Worm (Caenorhabditis elegans) whole organism, L4 larva: ENCODE data around the gene cfz-2.
A peak's percentile ranks its signal among the peaks of the same experiment; 100 is the strongest.

Source experiments
- D1046.2 ChIP-seq: fragments of 200-800 bp; sonication (Bioruptor generic); IDR thresholded peaks from 2 replicates; pipeline ENCODE4 v1.3.6; 2022; ENCODE audit warnings: missing genetic modification characterization, missing compliant biosample characterization
- F37D6.2 ChIP-seq: sonication (generic microtip); optimal IDR thresholded peaks from 2 replicates; lab custom pipeline; 2016; ENCODE audit warnings: mild to moderate bottlenecking, missing genetic modification characterization, missing compliant biosample characterization
- F44E2.7 ChIP-seq: fragments of 200-800 bp; sonication (Bioruptor generic); IDR thresholded peaks from 2 replicates; pipeline ENCODE4 v2.1.2; 2022; ENCODE audit warnings: missing genetic modification characterization, missing compliant biosample characterization
- R02D3.7 ChIP-seq: fragments of 150-350 bp; sonication (generic microtip); optimal IDR thresholded peaks from 3 replicates; lab custom pipeline; 2014; ENCODE audit warnings: missing biosample characterization, missing genetic modification characterization
- T20F7.1 ChIP-seq: fragments of 200-800 bp; sonication (Bioruptor generic); optimal IDR thresholded peaks from 2 replicates; lab custom pipeline; 2018; ENCODE audit warnings: mild to moderate bottlenecking, missing genetic modification characterization, missing compliant biosample characterization
- Y48G9A.11 ChIP-seq: fragments of 200-800 bp; sonication (Bioruptor generic); IDR thresholded peaks from 2 replicates; pipeline ENCODE4 v1.3.6; 2022; ENCODE audit warnings: missing genetic modification reagents, missing genetic modification characterization, missing compliant biosample characterization
- ZK337.2 ChIP-seq: fragments of 200-800 bp; sonication (Bioruptor generic); IDR thresholded peaks from 2 replicates; pipeline ENCODE4 v1.3.6; 2022; ENCODE audit warnings: missing genetic modification reagents, missing genetic modification characterization, missing compliant biosample characterization
- aha-1 ChIP-seq: fragments of 150-350 bp; peaks from one replicate; lab custom pipeline; 2014; ENCODE audit warnings: missing biosample characterization, missing genetic modification characterization
- aly-2 ChIP-seq: sonication (generic microtip); optimal IDR thresholded peaks from 2 replicates; lab custom pipeline; 2018; ENCODE audit warnings: missing biosample characterization, missing genetic modification characterization
- ama-1 ChIP-seq: fragments of 150-350 bp; optimal IDR thresholded peaks from 2 replicates; lab custom pipeline; 2014; ENCODE audit warnings: inconsistent platforms, mixed read lengths
- ceh-28 ChIP-seq: fragments of 150-350 bp; optimal IDR thresholded peaks from 2 replicates; lab custom pipeline; 2014; ENCODE audit warnings: missing biosample characterization, missing genetic modification reagents, missing genetic modification characterization
- ces-1 ChIP-seq: fragments of 150-350 bp; sonication (generic microtip); optimal IDR thresholded peaks from 4 replicates; lab custom pipeline; 2014; ENCODE audit warnings: missing biosample characterization, missing genetic modification reagents, missing genetic modification characterization
- daf-16 ChIP-seq, 3 experiments: sonication (generic microtip); optimal IDR thresholded peaks; 2 replicates each; lab custom pipeline; 2016 to 2017; ENCODE audit warnings: missing genetic modification characterization in 3 of 3, missing genetic modification reagents in 3 of 3, mild to moderate bottlenecking in 2 of 3, missing compliant biosample characterization in 2 of 3, missing biosample characterization in 1 of 3, moderate library complexity in 1 of 3
- dmd-6 ChIP-seq: fragments of 200-800 bp; sonication (Bioruptor generic); IDR thresholded peaks from 2 replicates; pipeline ENCODE4 v1.3.6; 2022; ENCODE audit warnings: missing genetic modification reagents, missing genetic modification characterization, missing compliant biosample characterization
- dmd-8 ChIP-seq: fragments of 200-800 bp; sonication (Bioruptor generic); IDR thresholded peaks from 2 replicates; pipeline ENCODE4 v1.3.6; 2022; ENCODE audit warnings: missing genetic modification characterization, missing compliant biosample characterization
- duxl-1 ChIP-seq: sonication (generic microtip); optimal IDR thresholded peaks from 2 replicates; lab custom pipeline; 2016; ENCODE audit warnings: mild to moderate bottlenecking, missing genetic modification characterization, moderate library complexity, missing compliant biosample characterization; ENCODE audit not compliant: poor library complexity
- dve-1 ChIP-seq: sonication (generic microtip); optimal IDR thresholded peaks from 2 replicates; lab custom pipeline; 2017; ENCODE audit warnings: antibody characterized with exemption, mild to moderate bottlenecking, missing genetic modification characterization, missing compliant biosample characterization; ENCODE audit not compliant: insufficient read depth
- hif-1 ChIP-seq, 2 experiments: sonication (generic microtip); optimal IDR thresholded peaks; 2 replicates each; lab custom pipeline; 2016 to 2017; ENCODE audit warnings: missing compliant biosample characterization in 2 of 2, missing genetic modification characterization in 2 of 2, missing genetic modification reagents in 2 of 2, missing genotype in 2 of 2, mild to moderate bottlenecking in 1 of 2
- hmg-1.1 ChIP-seq: fragments of 200-800 bp; sonication (Bioruptor generic); IDR thresholded peaks from 2 replicates; pipeline ENCODE4 v1.3.6; 2022; ENCODE audit warnings: missing genetic modification reagents, missing genetic modification characterization, missing compliant biosample characterization
- lin-15B ChIP-seq: fragments of 150-350 bp; sonication (generic microtip); optimal IDR thresholded peaks from 3 replicates; lab custom pipeline; 2014; ENCODE audit warnings: missing biosample characterization, missing genetic modification characterization
- lin-39 ChIP-seq: fragments of 150-350 bp; optimal IDR thresholded peaks from 2 replicates; lab custom pipeline; 2014; ENCODE audit warnings: missing biosample characterization, missing genetic modification reagents, missing genetic modification characterization
- madf-9 ChIP-seq: fragments of 200-800 bp; sonication (Bioruptor generic); conservative IDR thresholded peaks from 2 replicates; pipeline ENCODE4 v1.3.6; 2022; ENCODE audit warnings: missing genetic modification reagents, missing genetic modification characterization, missing compliant biosample characterization
- mdl-1 ChIP-seq, 2 experiments: fragments of 150-350 bp in 1 of 2; sonication (generic microtip) in 1 of 2; optimal IDR thresholded peaks; 2 replicates each; lab custom pipeline; 2014 to 2017; ENCODE audit warnings: missing biosample characterization in 2 of 2, missing genetic modification characterization in 2 of 2
- mdt-29 ChIP-seq: fragments of 200-800 bp; sonication (Bioruptor generic); IDR thresholded peaks from 2 replicates; pipeline ENCODE4 v1.3.6; 2022; ENCODE audit warnings: missing genetic modification reagents, missing genetic modification characterization, missing compliant biosample characterization
- mep-1 ChIP-seq: fragments of 150-350 bp; sonication (generic microtip); optimal IDR thresholded peaks from 3 replicates; lab custom pipeline; 2014; ENCODE audit warnings: missing biosample characterization, missing genetic modification characterization
- mes-2 ChIP-seq: sonication (generic microtip); optimal IDR thresholded peaks from 2 replicates; lab custom pipeline; 2016; ENCODE audit warnings: missing genotype, mild to moderate bottlenecking, missing genetic modification characterization, missing compliant biosample characterization; ENCODE audit not compliant: poor library complexity, severe bottlenecking
- mxl-3 ChIP-seq: fragments of 200-800 bp; sonication (Bioruptor generic); optimal IDR thresholded peaks from 2 replicates; lab custom pipeline; 2018; ENCODE audit warnings: mild to moderate bottlenecking, missing genetic modification characterization, missing compliant biosample characterization
- nhr-102 ChIP-seq: sonication (generic microtip); optimal IDR thresholded peaks from 2 replicates; lab custom pipeline; 2016; ENCODE audit warnings: mild to moderate bottlenecking, missing genetic modification characterization, moderate library complexity, missing compliant biosample characterization
- nhr-41 ChIP-seq: fragments of 200-800 bp; sonication (Bioruptor generic); IDR thresholded peaks from 2 replicates; pipeline ENCODE4 v1.3.6; 2022; ENCODE audit warnings: missing genetic modification reagents, missing genetic modification characterization, missing compliant biosample characterization
- nhr-76 ChIP-seq: fragments of 150-350 bp; optimal IDR thresholded peaks from 2 replicates; lab custom pipeline; 2014; ENCODE audit warnings: missing biosample characterization, missing genetic modification characterization
- nhr-77 ChIP-seq: fragments of 150-350 bp; optimal IDR thresholded peaks from 2 replicates; lab custom pipeline; 2014; ENCODE audit warnings: missing biosample characterization, missing genetic modification characterization
- pha-4 ChIP-seq, 2 experiments: fragments of 150-350 bp in 1 of 2; fragments of 200-800 bp in 1 of 2; sonication (Bioruptor generic) in 1 of 2; IDR thresholded peaks in 1 of 2; optimal IDR thresholded peaks in 1 of 2; 2 replicates each; pipeline versions ENCODE4 v1.3.6 to Lab custom; 2014 to 2022; ENCODE audit warnings: missing genetic modification characterization in 2 of 2, missing genetic modification reagents in 2 of 2, missing biosample characterization in 1 of 2, missing compliant biosample characterization in 1 of 2
- pqm-1 ChIP-seq: sonication (generic microtip); optimal IDR thresholded peaks from 2 replicates; lab custom pipeline; 2017; ENCODE audit warnings: missing biosample characterization, missing genetic modification characterization
- rbr-2 ChIP-seq: sonication (generic microtip); optimal IDR thresholded peaks from 2 replicates; lab custom pipeline; 2016; ENCODE audit warnings: missing genotype, missing genetic modification characterization, missing compliant biosample characterization
- sdz-12 ChIP-seq: fragments of 200-800 bp; sonication (Bioruptor generic); optimal IDR thresholded peaks from 2 replicates; lab custom pipeline; 2018; ENCODE audit warnings: mild to moderate bottlenecking, missing genetic modification characterization, missing compliant biosample characterization
- unc-130 ChIP-seq: sonication (generic microtip); optimal IDR thresholded peaks from 2 replicates; lab custom pipeline; 2016; ENCODE audit warnings: missing genetic modification reagents, missing genetic modification characterization, missing compliant biosample characterization
- unc-62 ChIP-seq, 3 experiments: fragments of 150-350 bp in 1 of 3; sonication (generic microtip); optimal IDR thresholded peaks in 2 of 3; peaks in 1 of 3; 1 replicate in 1 of 3; 2 replicates in 2 of 3; lab custom pipeline; 2014 to 2017; ENCODE audit warnings: missing biosample characterization in 3 of 3, missing genetic modification characterization in 3 of 3, missing genetic modification reagents in 3 of 3, missing genotype in 1 of 3
- vab-7 ChIP-seq: fragments of 200-800 bp; sonication (Bioruptor generic); IDR thresholded peaks from 2 replicates; pipeline ENCODE4 v1.3.6; 2022; ENCODE audit warnings: missing genetic modification reagents, missing genetic modification characterization, missing compliant biosample characterization
- zag-1 ChIP-seq: fragments of 150-350 bp; optimal IDR thresholded peaks from 2 replicates; lab custom pipeline; 2014; ENCODE audit warnings: missing biosample characterization, missing genetic modification characterization
- zfp-3 ChIP-seq: fragments of 200-800 bp; sonication (Bioruptor generic); conservative IDR thresholded peaks from 2 replicates; pipeline ENCODE4 v1.3.6; 2022; ENCODE audit warnings: missing genetic modification reagents, missing genetic modification characterization, missing compliant biosample characterization
- ztf-11 ChIP-seq: fragments of 150-350 bp; optimal IDR thresholded peaks from 2 replicates; lab custom pipeline; 2014; ENCODE audit warnings: missing biosample characterization, missing genetic modification characterization
- ztf-7 ChIP-seq: fragments of 150-350 bp; optimal IDR thresholded peaks from 2 replicates; lab custom pipeline; 2014; ENCODE audit warnings: missing biosample characterization, missing genetic modification characterization

Gene cfz-2

DNA sequence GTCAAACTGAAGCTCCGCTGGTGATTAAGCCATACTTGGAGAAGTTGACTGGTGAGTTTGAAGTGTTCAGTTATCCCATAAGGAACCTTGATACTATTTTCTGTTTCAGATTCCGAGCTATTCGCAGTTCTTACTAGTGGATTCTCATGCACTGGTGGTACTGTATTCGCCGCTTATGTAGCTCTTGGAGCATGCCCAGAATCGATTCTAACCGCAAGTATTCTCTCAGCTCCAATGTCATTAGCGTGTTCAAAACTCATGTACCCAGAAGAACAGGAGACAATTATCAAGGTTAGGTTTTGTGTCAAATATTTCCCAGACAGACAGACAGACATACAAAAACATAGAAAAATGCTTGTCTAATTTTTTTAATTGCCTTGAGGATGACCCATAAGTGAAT is 20.2 kb upstream of the cfz-2 start:
- TF ChIP-seq unc-62 (GFP tag; optimal IDR thresholded peaks at IDR 0.05 in 1 of 2; lab: Kevin White, UChicago) (peak in 1 of 2 experiments; percentile 92), unc-62 (tag; optimal IDR thresholded peaks at IDR 0.05; lab: Kevin White, UChicago) (no peak), lin-39 (tag; lab: Kevin White, UChicago) (no peak), dmd-8 (GFP tag; lab: Robert Waterston, UW) (no peak)

DNA sequence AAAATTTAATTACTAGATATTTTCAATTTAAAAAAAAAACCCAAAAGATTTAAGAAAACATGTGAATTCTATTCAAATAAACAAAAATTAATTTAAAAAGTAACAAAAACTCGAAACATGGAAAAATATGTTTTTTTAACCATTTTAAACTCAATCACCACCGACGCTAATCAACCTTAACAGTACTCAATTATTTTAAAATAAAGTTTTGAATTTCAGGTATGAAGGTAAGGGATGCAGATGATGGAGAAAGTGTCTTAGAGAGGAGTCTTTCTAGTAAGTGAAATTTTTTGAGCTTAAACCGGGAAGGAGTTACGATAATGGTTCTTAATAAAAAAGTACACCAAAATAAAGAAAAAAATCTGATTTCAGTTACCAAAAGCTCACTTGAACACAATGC is 18.8 kb upstream of the cfz-2 start, which contains the start of gene slc-28.1:
slc-28.1 (plus strand) TSS at position 301 of the 400 bp plus-strand sequence.
- TF ChIP-seq ces-1 (GFP tag; lab: Kevin White, UChicago) (no peak), zag-1 (tag; lab: Kevin White, UChicago) (no peak), pqm-1 (tag; lab: Kevin White, UChicago) (no peak), F37D6.2 (no peak), duxl-1 (no peak), nhr-77 (tag; lab: Kevin White, UChicago) (no peak), hif-1 (tag; optimal IDR thresholded peaks at IDR 0.05; lab: Kevin White, UChicago) (no peak), unc-130 (GFP tag; lab: Kevin White, UChicago) (no peak), aly-2 (tag; lab: Kevin White, UChicago) (no peak), sdz-12 (GFP tag; lab: Kevin White, UChicago) (no peak)

DNA sequence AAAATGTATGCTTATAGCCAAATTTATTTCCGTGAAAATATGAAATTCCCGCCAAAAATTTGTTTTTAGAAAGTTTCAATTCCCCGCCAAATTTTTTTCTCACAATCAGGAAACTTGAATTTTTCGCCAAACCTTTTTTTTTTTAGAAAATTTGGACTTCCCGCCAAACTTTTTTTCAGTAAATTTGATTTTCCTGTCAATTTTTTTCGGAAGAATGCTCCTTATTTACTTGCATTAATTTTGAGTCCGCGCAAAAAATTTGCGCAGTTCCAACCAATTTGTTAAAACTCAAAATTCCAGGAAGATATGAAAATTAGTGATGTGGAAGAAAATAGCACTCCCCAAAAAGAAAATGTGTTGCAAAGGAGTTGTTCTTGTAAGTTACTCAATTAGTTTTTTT is 15.2 kb upstream of the cfz-2 start, which contains the start of gene slc-28.2:
slc-28.2 (plus strand) TSS at position 301 of the 400 bp plus-strand sequence.
- no peak for TF ChIP-seq mdt-29 (GFP tag; lab: Robert Waterston, UW)
- no peak for TF ChIP-seq aha-1 (tag; lab: Kevin White, UChicago)
- no peak for TF ChIP-seq lin-15B
- no peak for TF ChIP-seq zfp-3 (GFP tag; lab: Robert Waterston, UW)
- TF ChIP-seq mxl-3 (GFP tag; lab: Kevin White, UChicago): no peak
- TF ChIP-seq ztf-7 (tag; lab: Kevin White, UChicago): no peak
- no peak for TF ChIP-seq mes-2 (tag; lab: Kevin White, UChicago)

DNA sequence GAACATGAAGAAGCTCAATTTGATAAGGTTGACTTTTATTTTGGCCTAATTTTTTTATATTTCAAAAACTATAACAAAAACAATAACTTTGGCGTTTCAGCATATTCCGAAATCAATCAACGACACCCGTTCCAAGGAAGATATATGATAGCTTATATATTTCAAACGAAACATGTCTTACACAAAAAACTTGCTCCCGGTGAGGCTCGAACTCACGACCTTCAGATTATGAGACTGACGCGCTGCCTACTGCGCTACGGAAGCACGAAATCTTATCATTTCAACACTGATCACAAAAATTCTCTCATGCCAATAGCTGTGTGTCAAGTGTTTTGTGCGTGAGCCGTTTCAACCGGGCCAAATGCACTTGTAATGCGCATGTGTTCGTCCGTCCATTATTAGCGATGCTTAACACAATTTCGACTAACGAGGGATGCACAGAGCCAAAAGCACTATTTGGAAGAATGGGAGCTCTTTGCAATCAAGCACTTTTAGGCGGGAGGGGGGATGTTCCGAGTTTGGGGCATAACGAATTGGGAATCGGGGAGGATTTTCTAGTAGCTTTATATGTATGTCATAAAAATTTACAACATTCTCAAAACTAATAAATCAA is 10.6 kb upstream of the cfz-2 start:
- no peak for TF ChIP-seq Y48G9A.11
- TF ChIP-seq dmd-6 (GFP tag; lab: Robert Waterston, UW): no peak; the same call in 1 of the 2 replicates
- no peak for TF ChIP-seq duxl-1
- no peak for TF ChIP-seq mep-1 (tag; lab: Kevin White, UChicago)
- no peak for TF ChIP-seq dve-1 (tag; lab: Kevin White, UChicago)
- no peak for TF ChIP-seq F44E2.7
- no peak for TF ChIP-seq nhr-41 (GFP tag; lab: Robert Waterston, UW)
- TF ChIP-seq ceh-28 (tag; lab: Kevin White, UChicago): no peak
- TF ChIP-seq nhr-102 (tag; lab: Kevin White, UChicago): peak; percentile 58
- TF ChIP-seq unc-62 (GFP tag; optimal IDR thresholded peaks at IDR 0.05 in 1 of 2; lab: Kevin White, UChicago): peak in 1 of 2 experiments; percentile 2
- no peak for TF ChIP-seq unc-62 (tag; optimal IDR thresholded peaks at IDR 0.05; lab: Kevin White, UChicago)
- TF ChIP-seq aly-2 (tag; lab: Kevin White, UChicago): no peak
- no peak for TF ChIP-seq ama-1 (lab: Kevin White, UChicago)
- peak; percentile 41; the same call in 1 of the 2 replicates for TF ChIP-seq pha-4 (GFP tag; IDR thresholded peaks at IDR 0.05; lab: Robert Waterston, UW)
- no peak for TF ChIP-seq pha-4 (tag; optimal IDR thresholded peaks at IDR 0.05; lab: Kevin White, UChicago)
- no peak for TF ChIP-seq rbr-2 (tag; lab: Kevin White, UChicago)
- no peak for TF ChIP-seq sdz-12 (GFP tag; lab: Kevin White, UChicago)
- no peak for TF ChIP-seq T20F7.1 (GFP tag; lab: Kevin White, UChicago)
- no peak for TF ChIP-seq nhr-76 (tag; lab: Kevin White, UChicago)
- no peak for TF ChIP-seq R02D3.7 (tag; lab: Kevin White, UChicago)
- no peak for TF ChIP-seq D1046.2 (GFP tag; lab: Robert Waterston, UW)
- TF ChIP-seq vab-7 (GFP tag; lab: Robert Waterston, UW): peak; percentile 51; the same call in 1 of the 2 replicates
- TF ChIP-seq daf-16 (GFP tag; optimal IDR thresholded peaks at IDR 0.05; lab: Kevin White, UChicago): peak in 1 of 2 experiments; percentile 35
- no peak for TF ChIP-seq daf-16 (tag; optimal IDR thresholded peaks at IDR 0.05; lab: Kevin White, UChicago)
- TF ChIP-seq mdl-1 (tag; optimal IDR thresholded peaks at IDR 0.05; lab: Kevin White, UChicago): no peak
- no peak for TF ChIP-seq ZK337.2 (GFP tag; lab: Robert Waterston, UW)
- TF ChIP-seq lin-15B: no peak
- TF ChIP-seq madf-9: no peak
- TF ChIP-seq ztf-11: no peak
- TF ChIP-seq hmg-1.1 (GFP tag; lab: Robert Waterston, UW): 0 out of 2 replicates have a peak, but pooled peaks have one; percentile 28
